Worm (Caenorhabditis elegans) whole organism, L4 larva: Measurements from ENCODE around the gene C26F1.1.

Experiments used
- D1046.2 ChIP-seq: fragments of 200-800 bp; sonication (Bioruptor generic); IDR thresholded peaks from 2 replicates; pipeline ENCODE4 v1.3.6; 2022; ENCODE audit warnings: missing genetic modification characterization, missing compliant biosample characterization
- F26F4.8 ChIP-seq: fragments of 200-800 bp; sonication (Bioruptor generic); conservative IDR thresholded peaks from 2 replicates; pipeline ENCODE4 v1.3.6; 2022; ENCODE audit warnings: missing genetic modification characterization, missing compliant biosample characterization
- F49E8.2 ChIP-seq: sonication (generic microtip); optimal IDR thresholded peaks from 2 replicates; lab custom pipeline; 2016; ENCODE audit warnings: missing compliant biosample characterization, mild to moderate bottlenecking, missing genetic modification characterization, borderline replicate concordance
- R02D3.7 ChIP-seq: fragments of 150-350 bp; sonication (generic microtip); optimal IDR thresholded peaks from 3 replicates; lab custom pipeline; 2014; ENCODE audit warnings: missing biosample characterization, missing genetic modification characterization
- T26A8.4 ChIP-seq: fragments of 200-800 bp; sonication (Bioruptor generic); IDR thresholded peaks from 2 replicates; pipeline ENCODE4 v1.3.6; 2022; ENCODE audit warnings: missing genetic modification characterization, missing compliant biosample characterization
- Y105C5A.15 ChIP-seq: fragments of 200-800 bp; sonication (Bioruptor generic); IDR thresholded peaks from 2 replicates; pipeline ENCODE4 v1.3.6; 2022; ENCODE audit warnings: missing genetic modification characterization, missing compliant biosample characterization
- Y5F2A.4 ChIP-seq: fragments of 200-800 bp; sonication (Bioruptor generic); optimal IDR thresholded peaks from 2 replicates; lab custom pipeline; 2018; ENCODE audit warnings: mild to moderate bottlenecking, missing genetic modification characterization, missing compliant biosample characterization
- aha-1 ChIP-seq: fragments of 150-350 bp; peaks from one replicate; lab custom pipeline; 2014; ENCODE audit warnings: missing biosample characterization, missing genetic modification characterization
- ceh-82 ChIP-seq: sonication (generic microtip); optimal IDR thresholded peaks from 2 replicates; lab custom pipeline; 2017; ENCODE audit warnings: missing biosample characterization, missing genetic modification characterization
- ces-1 ChIP-seq: fragments of 150-350 bp; sonication (generic microtip); optimal IDR thresholded peaks from 4 replicates; lab custom pipeline; 2014; ENCODE audit warnings: missing biosample characterization, missing genetic modification reagents, missing genetic modification characterization
- cey-2 ChIP-seq: sonication (generic microtip); optimal IDR thresholded peaks from 3 replicates; lab custom pipeline; 2017; ENCODE audit warnings: missing genetic modification characterization, mild to moderate bottlenecking, missing compliant biosample characterization, antibody characterized with exemption, borderline replicate concordance; ENCODE audit not compliant: insufficient read depth
- daf-12 ChIP-seq: fragments of 150-350 bp; optimal IDR thresholded peaks from 2 replicates; lab custom pipeline; 2014; ENCODE audit warnings: missing biosample characterization, missing genetic modification reagents, missing genetic modification characterization
- daf-8 ChIP-seq: fragments of 200-800 bp; sonication (Bioruptor generic); IDR thresholded peaks from 2 replicates; pipeline ENCODE4 v1.3.6; 2022; ENCODE audit warnings: missing genetic modification characterization, missing compliant biosample characterization
- dmd-8 ChIP-seq: fragments of 200-800 bp; sonication (Bioruptor generic); IDR thresholded peaks from 2 replicates; pipeline ENCODE4 v1.3.6; 2022; ENCODE audit warnings: missing genetic modification characterization, missing compliant biosample characterization
- dmd-9 ChIP-seq: fragments of 200-800 bp; sonication (Bioruptor generic); IDR thresholded peaks from 2 replicates; pipeline ENCODE4 v1.3.6; 2022; ENCODE audit warnings: missing genetic modification reagents, missing genetic modification characterization, missing compliant biosample characterization
- dpl-1 ChIP-seq: fragments of 150-350 bp; optimal IDR thresholded peaks from 2 replicates; lab custom pipeline; 2014; ENCODE audit warnings: missing biosample characterization, missing genetic modification reagents, missing genetic modification characterization
- fkh-10 ChIP-seq: fragments of 150-350 bp; optimal IDR thresholded peaks from 2 replicates; lab custom pipeline; 2014; ENCODE audit warnings: missing biosample characterization, missing genetic modification reagents, missing genetic modification characterization
- fos-1 ChIP-seq: fragments of 150-350 bp; optimal IDR thresholded peaks from 2 replicates; lab custom pipeline; 2014; ENCODE audit warnings: missing biosample characterization, missing genetic modification characterization
- hlh-11 ChIP-seq: fragments of 200-800 bp; sonication (Bioruptor generic); optimal IDR thresholded peaks from 2 replicates; lab custom pipeline; 2018; ENCODE audit warnings: mild to moderate bottlenecking, missing genetic modification characterization, missing compliant biosample characterization
- lin-13 ChIP-seq: fragments of 150-350 bp; optimal IDR thresholded peaks from 2 replicates; lab custom pipeline; 2014; ENCODE audit warnings: missing biosample characterization, missing genetic modification reagents, missing genetic modification characterization
- lin-15B ChIP-seq: fragments of 150-350 bp; sonication (generic microtip); optimal IDR thresholded peaks from 3 replicates; lab custom pipeline; 2014; ENCODE audit warnings: missing biosample characterization, missing genetic modification characterization
- lin-29 ChIP-seq: fragments of 200-800 bp; sonication (Bioruptor generic); IDR thresholded peaks from 2 replicates; pipeline ENCODE4 v1.3.6; 2022; ENCODE audit warnings: missing genetic modification reagents, missing genetic modification characterization, missing compliant biosample characterization
- lin-39 ChIP-seq: fragments of 150-350 bp; optimal IDR thresholded peaks from 2 replicates; lab custom pipeline; 2014; ENCODE audit warnings: missing biosample characterization, missing genetic modification reagents, missing genetic modification characterization
- lsy-2 ChIP-seq, 2 experiments: fragments of 150-350 bp in 1 of 2; sonication (generic microtip) in 1 of 2; optimal IDR thresholded peaks; 2 replicates each; lab custom pipeline; 2014 to 2017; ENCODE audit warnings: missing biosample characterization in 2 of 2, missing genetic modification characterization in 2 of 2
- mdt-29 ChIP-seq: fragments of 200-800 bp; sonication (Bioruptor generic); IDR thresholded peaks from 2 replicates; pipeline ENCODE4 v1.3.6; 2022; ENCODE audit warnings: missing genetic modification reagents, missing genetic modification characterization, missing compliant biosample characterization
- mes-2 ChIP-seq: sonication (generic microtip); optimal IDR thresholded peaks from 2 replicates; lab custom pipeline; 2016; ENCODE audit warnings: missing genotype, mild to moderate bottlenecking, missing genetic modification characterization, missing compliant biosample characterization; ENCODE audit not compliant: poor library complexity, severe bottlenecking
- nhr-11 ChIP-seq: fragments of 150-350 bp; optimal IDR thresholded peaks from 2 replicates; lab custom pipeline; 2014; ENCODE audit warnings: missing biosample characterization, missing genetic modification characterization
- nhr-237 ChIP-seq: sonication (generic microtip); optimal IDR thresholded peaks from 2 replicates; lab custom pipeline; 2017; ENCODE audit warnings: missing biosample characterization, missing genetic modification characterization
- php-3 ChIP-seq: fragments of 200-800 bp; sonication (Bioruptor generic); IDR thresholded peaks from 2 replicates; pipeline ENCODE4 v1.3.6; 2022; ENCODE audit warnings: missing genetic modification reagents, missing genetic modification characterization, missing compliant biosample characterization
- pqm-1 ChIP-seq: sonication (generic microtip); optimal IDR thresholded peaks from 2 replicates; lab custom pipeline; 2017; ENCODE audit warnings: missing biosample characterization, missing genetic modification characterization
- saeg-2 ChIP-seq: fragments of 200-800 bp; sonication (Bioruptor generic); IDR thresholded peaks from 2 replicates; pipeline ENCODE4 v1.3.6; 2022; ENCODE audit warnings: missing genetic modification reagents, missing genetic modification characterization, missing compliant biosample characterization
- skn-1 ChIP-seq: fragments of 150-350 bp; optimal IDR thresholded peaks from 2 replicates; lab custom pipeline; 2014; ENCODE audit warnings: missing biosample characterization, missing genetic modification characterization
- snpc-1.2 ChIP-seq: fragments of 200-800 bp; sonication (Bioruptor generic); IDR thresholded peaks from 2 replicates; pipeline ENCODE4 v1.3.6; 2022; ENCODE audit warnings: missing genetic modification reagents, missing genetic modification characterization, missing compliant biosample characterization
- snpc-4 ChIP-seq: fragments of 150-350 bp; optimal IDR thresholded peaks from 2 replicates; lab custom pipeline; 2014; ENCODE audit warnings: missing biosample characterization, missing genetic modification characterization
- tra-1 ChIP-seq: fragments of 200-800 bp; sonication (Bioruptor generic); IDR thresholded peaks from 2 replicates; pipeline ENCODE4 v1.3.6; 2022; ENCODE audit warnings: missing genetic modification reagents, missing genetic modification characterization, missing compliant biosample characterization
- unc-39 ChIP-seq: sonication (generic microtip); optimal IDR thresholded peaks from 2 replicates; lab custom pipeline; 2017; ENCODE audit warnings: missing biosample characterization, missing genetic modification characterization
- zfp-3 ChIP-seq: fragments of 200-800 bp; sonication (Bioruptor generic); conservative IDR thresholded peaks from 2 replicates; pipeline ENCODE4 v1.3.6; 2022; ENCODE audit warnings: missing genetic modification reagents, missing genetic modification characterization, missing compliant biosample characterization
- zip-11 ChIP-seq: fragments of 200-800 bp; sonication (Bioruptor generic); IDR thresholded peaks from 2 replicates; pipeline ENCODE4 v1.3.6; 2022; ENCODE audit warnings: missing genetic modification characterization, missing compliant biosample characterization
- ztf-11 ChIP-seq: fragments of 150-350 bp; optimal IDR thresholded peaks from 2 replicates; lab custom pipeline; 2014; ENCODE audit warnings: missing biosample characterization, missing genetic modification characterization
- ztf-7 ChIP-seq: fragments of 150-350 bp; optimal IDR thresholded peaks from 2 replicates; lab custom pipeline; 2014; ENCODE audit warnings: missing biosample characterization, missing genetic modification characterization

C26F1.1 gene

DNA sequence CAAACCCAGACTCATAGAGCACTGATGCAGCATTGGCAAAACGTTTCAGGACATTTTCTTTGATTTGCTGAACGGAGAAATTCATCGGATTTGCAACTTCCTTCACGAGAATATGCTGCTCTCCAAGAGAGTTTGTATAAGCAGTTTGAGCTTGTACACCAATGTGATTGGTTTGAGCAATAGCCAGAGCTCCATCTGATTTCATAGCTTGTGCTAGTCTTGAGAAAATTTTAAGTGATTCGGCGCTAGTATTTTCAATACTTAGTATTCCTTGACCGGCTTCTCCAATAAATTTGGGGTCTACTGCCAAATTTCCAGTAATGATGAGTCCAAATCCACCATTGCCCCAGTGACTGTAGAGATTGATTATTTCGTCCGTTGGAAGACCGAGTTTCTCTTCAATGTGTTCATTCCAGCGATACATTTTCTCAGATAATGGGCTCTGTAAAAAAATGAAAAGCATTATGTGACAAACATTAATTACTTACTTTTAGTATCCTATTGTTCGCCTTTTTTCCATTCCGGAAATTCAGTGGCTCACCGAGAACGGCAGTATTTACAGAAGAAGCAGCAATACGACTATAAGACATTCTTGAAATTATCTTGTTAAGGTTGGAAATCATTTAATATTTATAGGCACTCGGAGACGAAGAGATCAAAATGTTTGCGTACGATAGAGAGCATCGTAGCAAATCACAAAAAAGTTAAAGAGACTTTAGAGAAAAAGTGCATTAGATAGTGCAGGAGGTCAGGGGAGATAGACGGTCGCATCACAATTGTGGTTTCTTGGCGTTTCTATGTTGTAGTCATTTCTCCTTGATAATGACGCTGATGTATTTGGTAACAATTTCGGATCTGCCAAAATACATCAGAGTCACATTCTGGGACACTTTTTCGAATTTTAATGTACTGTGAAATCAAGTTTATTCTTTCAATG lies 24.4 kb downstream of the C26F1.1 start, which contains the start of gene ZK742.3 (continued):
- TF ChIP-seq zfp-3 (GFP tag; lab: Robert Waterston, UW) = no peak
- no peak for TF ChIP-seq D1046.2 (GFP tag; lab: Robert Waterston, UW)
- TF ChIP-seq lin-39 (tag; lab: Kevin White, UChicago) = no peak
- no peak for TF ChIP-seq Y105C5A.15
- no peak for TF ChIP-seq lin-13 (GFP tag; lab: Kevin White, UChicago)
- TF ChIP-seq lin-15B (tag; lab: Kevin White, UChicago) = no peak
- TF ChIP-seq mes-2 (tag; lab: Kevin White, UChicago) = no peak
- no peak for TF ChIP-seq dmd-8 (GFP tag; lab: Robert Waterston, UW)
- no peak for TF ChIP-seq zip-11 (GFP tag; lab: Robert Waterston, UW)
- no peak for TF ChIP-seq cey-2 (tag; lab: Kevin White, UChicago)
- TF ChIP-seq skn-1 (tag; lab: Kevin White, UChicago) = no peak
- TF ChIP-seq ceh-82 (tag; lab: Kevin White, UChicago) = no peak
- TF ChIP-seq unc-39 (tag; lab: Kevin White, UChicago) = no peak
- no peak for TF ChIP-seq tra-1
- no peak for TF ChIP-seq mdt-29 (GFP tag; lab: Robert Waterston, UW)
- peak; percentile 95 for TF ChIP-seq aha-1 (tag; lab: Kevin White, UChicago)
- TF ChIP-seq hlh-11 (tag; lab: Kevin White, UChicago) = peak; percentile 39
- TF ChIP-seq lsy-2 (tag; optimal IDR thresholded peaks at IDR 0.05; lab: Kevin White, UChicago) = no peak
- no peak for TF ChIP-seq snpc-4 (tag; lab: Kevin White, UChicago)
- TF ChIP-seq pqm-1 (tag; lab: Kevin White, UChicago) = peak; percentile 50
- no peak for TF ChIP-seq fos-1
- no peak for TF ChIP-seq nhr-237
- no peak for TF ChIP-seq F49E8.2 (tag; lab: Kevin White, UChicago)
- TF ChIP-seq php-3 (GFP tag; lab: Robert Waterston, UW) = 0 out of 2 replicates have a peak, but pooled peaks have one; percentile 9
- TF ChIP-seq Y5F2A.4 (GFP tag; lab: Kevin White, UChicago) = no peak
- no peak for TF ChIP-seq F26F4.8 (GFP tag; lab: Robert Waterston, UW)
- TF ChIP-seq saeg-2 (GFP tag; lab: Robert Waterston, UW) = no peak
- TF ChIP-seq T26A8.4 (GFP tag; lab: Robert Waterston, UW) = no peak
- TF ChIP-seq daf-12 (tag; lab: Kevin White, UChicago) = no peak
- TF ChIP-seq R02D3.7 (tag; lab: Kevin White, UChicago) = no peak
- no peak for TF ChIP-seq ztf-11 (tag; lab: Kevin White, UChicago)
- TF ChIP-seq ztf-7 (tag; lab: Kevin White, UChicago) = no peak
- TF ChIP-seq ces-1 (GFP tag; lab: Kevin White, UChicago) = no peak
- no peak for TF ChIP-seq dmd-9 (GFP tag; lab: Robert Waterston, UW)
- TF ChIP-seq lin-29 (GFP tag; lab: Robert Waterston, UW) = no peak
- TF ChIP-seq dpl-1 (GFP tag; lab: Kevin White, UChicago) = no peak
- no peak for TF ChIP-seq nhr-11 (tag; lab: Kevin White, UChicago)
- no peak for TF ChIP-seq snpc-1.2 (GFP tag; lab: Robert Waterston, UW)

ce11 chrV:7810591-7810990 lies 25.4 kb downstream of the C26F1.1 start:
- TF ChIP-seq cey-2 (tag; lab: Kevin White, UChicago) (no peak), aha-1 (tag; lab: Kevin White, UChicago) (peak; percentile 97), daf-8 (GFP tag; lab: Robert Waterston, UW) (no peak), fkh-10 (GFP tag; lab: Kevin White, UChicago) (no peak)
